Worm (Caenorhabditis elegans) whole organism, L2 larva: ENCODE results near the gene B0035.21.

Experiments used
- crh-2 ChIP-seq: sonication (generic microtip); optimal IDR thresholded peaks from 2 replicates; lab custom pipeline; 2017; ENCODE audit warnings: missing biosample characterization, missing genetic modification characterization
- lsy-2 ChIP-seq, 2 experiments: fragments of 150-350 bp in 1 of 2; sonication (generic microtip) in 1 of 2; optimal IDR thresholded peaks; 2 replicates each; lab custom pipeline; 2014 to 2017; ENCODE audit warnings: missing biosample characterization in 2 of 2, missing genetic modification characterization in 2 of 2
- nhr-10 ChIP-seq: sonication (generic microtip); optimal IDR thresholded peaks from 2 replicates; lab custom pipeline; 2017; ENCODE audit warnings: missing biosample characterization, missing genetic modification characterization
- nhr-11 ChIP-seq: fragments of 150-350 bp; optimal IDR thresholded peaks from 2 replicates; lab custom pipeline; 2014; ENCODE audit warnings: missing biosample characterization, missing genetic modification characterization
- nhr-23 ChIP-seq: fragments of 150-350 bp; optimal IDR thresholded peaks from 2 replicates; lab custom pipeline; 2014; ENCODE audit warnings: missing biosample characterization, missing genetic modification reagents, missing genetic modification characterization
- nhr-237 ChIP-seq: fragments of 150-350 bp; optimal IDR thresholded peaks from 2 replicates; lab custom pipeline; 2014; ENCODE audit warnings: missing biosample characterization, missing genetic modification characterization
- snpc-4 ChIP-seq: fragments of 150-350 bp; optimal IDR thresholded peaks from 2 replicates; lab custom pipeline; 2014; ENCODE audit warnings: missing biosample characterization, missing genetic modification characterization

DNA sequence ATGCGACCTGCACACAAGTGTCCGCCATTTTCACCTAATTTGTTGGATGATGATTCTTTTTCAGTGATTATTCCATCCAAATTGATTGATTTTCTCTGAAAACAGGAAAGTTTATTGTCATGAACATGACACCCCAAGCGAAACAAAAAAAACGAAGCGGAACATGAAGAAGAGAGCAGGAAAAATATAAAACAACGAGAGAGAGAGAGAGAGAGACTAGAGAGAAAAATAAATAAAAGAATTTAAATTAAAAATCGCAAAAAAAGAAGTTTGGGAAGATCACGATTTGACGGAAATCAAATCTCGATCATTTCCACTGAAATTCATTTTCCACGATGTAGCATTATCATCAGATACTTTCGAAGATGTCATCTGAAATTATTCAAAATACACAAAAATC is 32.7 kb downstream of the B0035.21 start, which contains the start of gene klp-12:
- TF ChIP-seq crh-2 (tag; lab: Kevin White, UChicago): no peak
- no peak for TF ChIP-seq nhr-11
- no peak for TF ChIP-seq snpc-4 (tag; lab: Kevin White, UChicago)
- TF ChIP-seq nhr-10 (tag; lab: Kevin White, UChicago): no peak
- no peak for TF ChIP-seq lsy-2 (tag; optimal IDR thresholded peaks at IDR 0.05; lab: Kevin White, UChicago)
- no peak for TF ChIP-seq nhr-23 (tag; lab: Kevin White, UChicago)
- TF ChIP-seq nhr-237 (tag; lab: Kevin White, UChicago): no peak
